Worm (Caenorhabditis elegans) whole organism, L1 larva: Measurements from ENCODE around the gene C56G2.15.

ENCODE experiments used
- C16A3.4 ChIP-seq: fragments of 150-350 bp; optimal IDR thresholded peaks from 2 replicates; lab custom pipeline; 2014; ENCODE audit warnings: missing biosample characterization, missing genetic modification characterization
- C34B4.2 ChIP-seq: sonication (generic microtip); optimal IDR thresholded peaks from 2 replicates; lab custom pipeline; 2017; ENCODE audit warnings: mild to moderate bottlenecking, missing genetic modification characterization, missing compliant biosample characterization
- F16B12.6 ChIP-seq: fragments of 150-350 bp; optimal IDR thresholded peaks from 2 replicates; lab custom pipeline; 2014; ENCODE audit warnings: missing biosample characterization, missing genetic modification characterization
- Y116A8C.19 ChIP-seq: sonication (generic microtip); optimal IDR thresholded peaks from 2 replicates; lab custom pipeline; 2016; ENCODE audit warnings: missing compliant biosample characterization, missing genetic modification characterization, borderline replicate concordance
- alr-1 ChIP-seq: fragments of 200-800 bp; sonication (Bioruptor generic); optimal IDR thresholded peaks from 2 replicates; lab custom pipeline; 2018; ENCODE audit warnings: borderline replicate concordance, mild to moderate bottlenecking, missing genetic modification characterization, missing compliant biosample characterization
- aly-2 ChIP-seq: fragments of 150-350 bp; optimal IDR thresholded peaks from 2 replicates; lab custom pipeline; 2014; ENCODE audit warnings: missing biosample characterization, missing genetic modification characterization
- blmp-1 ChIP-seq: fragments of 150-350 bp; optimal IDR thresholded peaks from 2 replicates; lab custom pipeline; 2014; ENCODE audit warnings: missing biosample characterization, missing genetic modification characterization
- ceh-82 ChIP-seq, 3 experiments: fragments of 150-350 bp in 1 of 3; sonication (generic microtip) in 2 of 3; optimal IDR thresholded peaks; 2 replicates each; lab custom pipeline; 2014 to 2017; ENCODE audit warnings: missing biosample characterization in 3 of 3, missing genetic modification characterization in 3 of 3
- ceh-88 ChIP-seq: fragments of 200-800 bp; sonication (Bioruptor generic); IDR thresholded peaks from 2 replicates; pipeline ENCODE4 v1.3.6; 2022; ENCODE audit warnings: missing genetic modification characterization, missing compliant biosample characterization
- dpl-1 ChIP-seq, 3 experiments: fragments of 150-350 bp in 2 of 3; sonication (generic microtip) in 1 of 3; optimal IDR thresholded peaks; 2 replicates each; lab custom pipeline; 2014 to 2017; ENCODE audit warnings: missing biosample characterization in 3 of 3, missing genetic modification characterization in 3 of 3, missing genetic modification reagents in 3 of 3
- egl-27 ChIP-seq, 2 experiments: fragments of 150-350 bp in 1 of 2; sonication (generic microtip); optimal IDR thresholded peaks; 3 replicates each; lab custom pipeline; 2017 to 2018; ENCODE audit warnings: missing biosample characterization in 2 of 2, missing genetic modification characterization in 2 of 2, missing genetic modification reagents in 2 of 2
- elt-2 ChIP-seq: sonication (generic microtip); optimal IDR thresholded peaks from 2 replicates; lab custom pipeline; 2016; ENCODE audit warnings: missing genetic modification characterization, mild to moderate bottlenecking, inconsistent platforms, missing compliant biosample characterization, missing genetic modification reagents
- ets-5 ChIP-seq: fragments of 200-800 bp; sonication (Bioruptor generic); IDR thresholded peaks from 2 replicates; pipeline ENCODE4 v1.3.6; 2022; ENCODE audit warnings: missing genetic modification characterization, missing compliant biosample characterization
- fkh-4 ChIP-seq: sonication (generic microtip); optimal IDR thresholded peaks from 2 replicates; lab custom pipeline; 2016; ENCODE audit warnings: missing compliant biosample characterization, missing genetic modification characterization, borderline replicate concordance
- fkh-8 ChIP-seq: sonication (generic microtip); optimal IDR thresholded peaks from 2 replicates; lab custom pipeline; 2016; ENCODE audit warnings: mild to moderate bottlenecking, missing genetic modification characterization, missing compliant biosample characterization
- fos-1 ChIP-seq: fragments of 150-350 bp; optimal IDR thresholded peaks from 2 replicates; lab custom pipeline; 2014; ENCODE audit warnings: missing biosample characterization, missing genetic modification characterization
- hlh-17 ChIP-seq: fragments of 200-800 bp; sonication (Bioruptor generic); optimal IDR thresholded peaks from 2 replicates; lab custom pipeline; 2018; ENCODE audit warnings: missing genetic modification characterization, mild to moderate bottlenecking, missing compliant biosample characterization, moderate library complexity, borderline replicate concordance
- hlh-4 ChIP-seq: sonication (generic microtip); optimal IDR thresholded peaks from 2 replicates; lab custom pipeline; 2016; ENCODE audit warnings: mild to moderate bottlenecking, missing genetic modification characterization, missing compliant biosample characterization
- hpl-2 ChIP-seq: fragments of 150-350 bp; optimal IDR thresholded peaks from 2 replicates; lab custom pipeline; 2014; ENCODE audit warnings: missing biosample characterization, missing genetic modification reagents, missing genetic modification characterization
- irx-1 ChIP-seq: sonication (generic microtip); optimal IDR thresholded peaks from 2 replicates; lab custom pipeline; 2016; ENCODE audit warnings: missing genetic modification characterization, missing compliant biosample characterization
- isw-1 ChIP-seq: fragments of 200-800 bp; sonication (Bioruptor generic); IDR thresholded peaks from 2 replicates; pipeline ENCODE4 v1.3.6; 2022; ENCODE audit warnings: missing genetic modification characterization, missing compliant biosample characterization
- lin-14 ChIP-seq: fragments of 200-800 bp; sonication (Bioruptor generic); optimal IDR thresholded peaks from 2 replicates; lab custom pipeline; 2018; ENCODE audit warnings: mild to moderate bottlenecking, missing genetic modification characterization, moderate library complexity, missing compliant biosample characterization
- lin-15B ChIP-seq: fragments of 150-350 bp; sonication (generic microtip); optimal IDR thresholded peaks from 3 replicates; lab custom pipeline; 2014; ENCODE audit warnings: missing biosample characterization, missing genetic modification characterization
- lin-35 ChIP-seq, 2 experiments: fragments of 150-350 bp; optimal IDR thresholded peaks; 2 replicates each; lab custom pipeline; 2014; ENCODE audit warnings: missing biosample characterization in 2 of 2, missing genetic modification characterization in 2 of 2, missing genetic modification reagents in 2 of 2
- lir-3 ChIP-seq: sonication (generic microtip); optimal IDR thresholded peaks from 2 replicates; lab custom pipeline; 2016; ENCODE audit warnings: mild to moderate bottlenecking, missing genetic modification characterization, moderate library complexity, missing compliant biosample characterization; ENCODE audit not compliant: poor library complexity
- lsy-2 ChIP-seq, 2 experiments: fragments of 150-350 bp; optimal IDR thresholded peaks; 2 replicates each; lab custom pipeline; 2014; ENCODE audit warnings: missing biosample characterization in 2 of 2, missing genetic modification characterization in 2 of 2
- mdl-1 ChIP-seq, 2 experiments: fragments of 150-350 bp; optimal IDR thresholded peaks; 2 replicates each; lab custom pipeline; 2014 to 2017; ENCODE audit warnings: missing biosample characterization in 2 of 2, missing genetic modification characterization in 2 of 2, inconsistent platforms in 1 of 2
- mep-1 ChIP-seq: fragments of 150-350 bp; optimal IDR thresholded peaks from 2 replicates; lab custom pipeline; 2014; ENCODE audit warnings: missing biosample characterization, missing genetic modification characterization
- nhr-11 ChIP-seq: fragments of 150-350 bp; optimal IDR thresholded peaks from 2 replicates; lab custom pipeline; 2014; ENCODE audit warnings: missing biosample characterization, missing genetic modification characterization
- nhr-12 ChIP-seq: sonication (generic microtip); optimal IDR thresholded peaks from 2 replicates; lab custom pipeline; 2017; ENCODE audit warnings: missing biosample characterization, missing genetic modification characterization
- nhr-19 ChIP-seq: fragments of 200-800 bp; sonication (Bioruptor generic); conservative IDR thresholded peaks from 2 replicates; pipeline ENCODE4 v1.3.6; 2022; ENCODE audit warnings: missing genetic modification characterization, missing compliant biosample characterization
- nhr-20 ChIP-seq: sonication (generic microtip); optimal IDR thresholded peaks from 2 replicates; lab custom pipeline; 2016; ENCODE audit warnings: mild to moderate bottlenecking, missing genetic modification characterization, missing compliant biosample characterization
- nhr-237 ChIP-seq: fragments of 150-350 bp; optimal IDR thresholded peaks from 2 replicates; lab custom pipeline; 2014; ENCODE audit warnings: missing biosample characterization, missing genetic modification characterization
- nhr-47 ChIP-seq: sonication (generic microtip); optimal IDR thresholded peaks from 2 replicates; lab custom pipeline; 2016; ENCODE audit warnings: mild to moderate bottlenecking, missing genetic modification characterization, moderate library complexity, missing compliant biosample characterization
- nhr-71 ChIP-seq: sonication (generic microtip); optimal IDR thresholded peaks from 2 replicates; lab custom pipeline; 2016; ENCODE audit warnings: mild to moderate bottlenecking, missing genetic modification characterization, moderate library complexity, missing compliant biosample characterization
- nhr-76 ChIP-seq: sonication (generic microtip); optimal IDR thresholded peaks from 2 replicates; lab custom pipeline; 2017; ENCODE audit warnings: missing biosample characterization, missing genetic modification characterization
- nhr-84 ChIP-seq: sonication (generic microtip); optimal IDR thresholded peaks from 2 replicates; lab custom pipeline; 2017; ENCODE audit warnings: missing biosample characterization, missing genetic modification characterization
- nhr-90 ChIP-seq: sonication (generic microtip); optimal IDR thresholded peaks from 2 replicates; lab custom pipeline; 2016; ENCODE audit warnings: mild to moderate bottlenecking, missing genetic modification characterization, missing compliant biosample characterization; ENCODE audit not compliant: poor library complexity
- pag-3 ChIP-seq: sonication (generic microtip); optimal IDR thresholded peaks from 2 replicates; lab custom pipeline; 2017; ENCODE audit warnings: missing genetic modification characterization, mild to moderate bottlenecking, missing compliant biosample characterization, antibody characterized with exemption, borderline replicate concordance; ENCODE audit not compliant: insufficient read depth
- pqm-1 ChIP-seq: sonication (generic microtip); optimal IDR thresholded peaks from 3 replicates; lab custom pipeline; 2017; ENCODE audit warnings: missing biosample characterization, missing genetic modification characterization
- rnt-1 ChIP-seq: sonication (generic microtip); optimal IDR thresholded peaks from 2 replicates; lab custom pipeline; 2016; ENCODE audit warnings: mild to moderate bottlenecking, missing genetic modification characterization, moderate library complexity, missing compliant biosample characterization
- snu-23 ChIP-seq: sonication (generic microtip); optimal IDR thresholded peaks from 2 replicates; lab custom pipeline; 2016; ENCODE audit warnings: missing genetic modification characterization, missing compliant biosample characterization
- sox-4 ChIP-seq: sonication (generic microtip); optimal IDR thresholded peaks from 2 replicates; lab custom pipeline; 2016; ENCODE audit warnings: missing genetic modification characterization, missing compliant biosample characterization
- sptf-1 ChIP-seq: fragments of 150-350 bp; optimal IDR thresholded peaks from 2 replicates; lab custom pipeline; 2014; ENCODE audit warnings: missing biosample characterization, missing genetic modification characterization
- sup-37 ChIP-seq: fragments of 200-800 bp; sonication (Bioruptor generic); optimal IDR thresholded peaks from 2 replicates; lab custom pipeline; 2018; ENCODE audit warnings: mild to moderate bottlenecking, missing genetic modification characterization, missing compliant biosample characterization
- swsn-7 ChIP-seq: sonication (generic microtip); optimal IDR thresholded peaks from 2 replicates; lab custom pipeline; 2016; ENCODE audit warnings: missing genetic modification characterization, missing compliant biosample characterization
- tlp-1 ChIP-seq: fragments of 150-350 bp; optimal IDR thresholded peaks from 2 replicates; lab custom pipeline; 2014; ENCODE audit warnings: missing biosample characterization, missing genetic modification characterization
- unc-86 ChIP-seq: sonication (generic microtip); optimal IDR thresholded peaks from 2 replicates; lab custom pipeline; 2016; ENCODE audit warnings: missing genetic modification characterization, missing compliant biosample characterization
- vab-15 ChIP-seq: sonication (generic microtip); optimal IDR thresholded peaks from 2 replicates; lab custom pipeline; 2017; ENCODE audit warnings: missing genotype, mild to moderate bottlenecking, missing genetic modification characterization, missing compliant biosample characterization
- zag-1 ChIP-seq: fragments of 150-350 bp; optimal IDR thresholded peaks from 2 replicates; lab custom pipeline; 2014; ENCODE audit warnings: missing biosample characterization, missing genetic modification characterization
- ztf-11 ChIP-seq, 2 experiments: sonication (generic microtip); optimal IDR thresholded peaks; 2 replicates each; lab custom pipeline; 2016 to 2017; ENCODE audit warnings: missing genetic modification characterization in 2 of 2, missing biosample characterization in 1 of 2, missing compliant biosample characterization in 1 of 2
- ztf-4 ChIP-seq: fragments of 150-350 bp; optimal IDR thresholded peaks from 2 replicates; lab custom pipeline; 2014; ENCODE audit warnings: missing biosample characterization, missing genetic modification characterization

Gene C56G2.15

ce11 chrIII:6344737-6345136 is 23.0 kb downstream of the C56G2.15 start:
- TF ChIP-seq pag-3 (peak; percentile 49), nhr-84 (no peak), mdl-1 (tag; optimal IDR thresholded peaks at IDR 0.05; lab: Kevin White, UChicago) (peak in 1 of 2 experiments; percentile 79), dpl-1 (GFP tag; optimal IDR thresholded peaks at IDR 0.05; lab: Kevin White, UChicago) (peak; percentile 68 to 79 (median 78)), pqm-1 (tag; lab: Kevin White, UChicago) (no peak), vab-15 (tag; lab: Kevin White, UChicago) (no peak), nhr-12 (tag; lab: Kevin White, UChicago) (no peak), isw-1 (peak; percentile 77), egl-27 (tag; optimal IDR thresholded peaks at IDR 0.05; lab: Kevin White, UChicago) (peak in 1 of 2 experiments; percentile 21), nhr-237 (peak; percentile 52), alr-1 (tag; lab: Kevin White, UChicago) (no peak), unc-86 (tag; lab: Kevin White, UChicago) (peak; percentile 78), swsn-7 (tag; lab: Kevin White, UChicago) (peak; percentile 89), sptf-1 (tag; lab: Kevin White, UChicago) (no peak), blmp-1 (tag; lab: Kevin White, UChicago) (peak; percentile 28), sox-4 (tag; lab: Kevin White, UChicago) (no peak), lir-3 (tag; lab: Kevin White, UChicago) (peak; percentile 51), F16B12.6 (tag; lab: Kevin White, UChicago) (peak; percentile 97), nhr-47 (tag; lab: Kevin White, UChicago) (peak; percentile 90), lin-14 (GFP tag; lab: Kevin White, UChicago) (peak; percentile 91), C16A3.4 (tag; lab: Kevin White, UChicago) (peak; percentile 94), aly-2 (tag; lab: Kevin White, UChicago) (peak; percentile 88), ets-5 (no peak), fos-1 (tag; lab: Kevin White, UChicago) (peak; percentile 87), elt-2 (peak; percentile 39), lin-15B (tag; lab: Kevin White, UChicago) (peak; percentile 51), nhr-20 (peak; percentile 94), zag-1 (tag; lab: Kevin White, UChicago) (peak; percentile 84), ztf-11 (tag; optimal IDR thresholded peaks at IDR 0.05; lab: Kevin White, UChicago) (peak in 1 of 2 experiments; percentile 40), hlh-4 (tag; lab: Kevin White, UChicago) (no peak), nhr-76 (tag; lab: Kevin White, UChicago) (no peak), irx-1 (peak; percentile 84), Y116A8C.19 (tag; lab: Kevin White, UChicago) (no peak), snu-23 (GFP tag; lab: Kevin White, UChicago) (peak; percentile 95), sup-37 (GFP tag; lab: Kevin White, UChicago) (peak; percentile 74), tlp-1 (no peak), nhr-11 (tag; lab: Kevin White, UChicago) (no peak), nhr-71 (tag; lab: Kevin White, UChicago) (peak; percentile 93), rnt-1 (tag; lab: Kevin White, UChicago) (peak; percentile 93), ceh-82 (tag; optimal IDR thresholded peaks at IDR 0.05; lab: Kevin White, UChicago) (peak; percentile 76 to 85 (median 79)), mep-1 (tag; lab: Kevin White, UChicago) (peak; percentile 89), hpl-2 (GFP tag; lab: Kevin White, UChicago) (peak; percentile 73), fkh-4 (tag; lab: Kevin White, UChicago) (peak; percentile 44), lin-35 (GFP tag; optimal IDR thresholded peaks at IDR 0.05; lab: Kevin White, UChicago) (peak; percentile 84 to 87), C34B4.2 (tag; lab: Kevin White, UChicago) (no peak), ztf-4 (tag; lab: Kevin White, UChicago) (peak; percentile 68), lsy-2 (tag; optimal IDR thresholded peaks at IDR 0.05; lab: Kevin White, UChicago) (peak; percentile 98 to 99), fkh-8 (tag; lab: Kevin White, UChicago) (peak; percentile 81), nhr-19 (peak; percentile 88), hlh-17 (no peak), nhr-90 (peak; percentile 83), ceh-88 (no peak)
